Fruit fly (Drosophila melanogaster) whole organism, adult: ENCODE data around the gene Txl.
A peak's percentile ranks its signal among the peaks of the same experiment; 100 is the strongest.

Source experiments
- CG11617 ChIP-seq: fragments of 200-800 bp; sonication (Bioruptor generic); optimal IDR thresholded peaks from 2 replicates; lab custom pipeline; 2017; ENCODE audit warnings: mild to moderate bottlenecking, missing biosample characterization, missing genetic modification reagents, missing genetic modification characterization
- CG12768 ChIP-seq: fragments of 200-800 bp; sonication (Bioruptor generic); optimal IDR thresholded peaks from 2 replicates; lab custom pipeline; 2017; ENCODE audit warnings: missing biosample characterization, missing genetic modification characterization, mild to moderate bottlenecking, moderate library complexity, missing genetic modification reagents
- CG33017 ChIP-seq: fragments of 200-800 bp; sonication (Bioruptor generic); optimal IDR thresholded peaks from 2 replicates; lab custom pipeline; 2018; ENCODE audit warnings: missing biosample characterization, mild to moderate bottlenecking, missing genetic modification characterization, moderate library complexity
- CG7045 ChIP-seq: fragments of 200-800 bp; sonication (Bioruptor generic); optimal IDR thresholded peaks from 2 replicates; lab custom pipeline; 2017; ENCODE audit warnings: missing biosample characterization, mild to moderate bottlenecking, missing genetic modification characterization
- Hr96 ChIP-seq: fragments of 200-800 bp; sonication (Bioruptor generic); optimal IDR thresholded peaks from 2 replicates; lab custom pipeline; 2016; ENCODE audit warnings: missing biosample characterization, missing genetic modification characterization
- cnc ChIP-seq, 2 experiments: fragments of >200 bp; optimal IDR thresholded peaks; 2 replicates each; lab custom pipeline; 2017
- kay ChIP-seq: fragments of 200-800 bp; sonication (Bioruptor generic); peaks from one replicate; lab custom pipeline; 2016; ENCODE audit warnings: missing biosample characterization, missing genetic modification characterization, borderline replicate concordance
- ovo ChIP-seq: fragments of 200-800 bp; sonication (Bioruptor generic); optimal IDR thresholded peaks from 2 replicates; lab custom pipeline; 2016; ENCODE audit warnings: missing biosample characterization, missing genetic modification characterization
- pad ChIP-seq: fragments of 200-800 bp; sonication (Bioruptor generic); optimal IDR thresholded peaks from 3 replicates; lab custom pipeline; 2017; ENCODE audit warnings: missing biosample characterization, missing genetic modification characterization, mild to moderate bottlenecking, moderate library complexity, missing genetic modification reagents
- tj ChIP-seq: fragments of 200-800 bp; sonication (Bioruptor generic); optimal IDR thresholded peaks from 3 replicates; lab custom pipeline; 2017; ENCODE audit warnings: missing biosample characterization, mild to moderate bottlenecking, missing genetic modification characterization, moderate library complexity

DNA sequence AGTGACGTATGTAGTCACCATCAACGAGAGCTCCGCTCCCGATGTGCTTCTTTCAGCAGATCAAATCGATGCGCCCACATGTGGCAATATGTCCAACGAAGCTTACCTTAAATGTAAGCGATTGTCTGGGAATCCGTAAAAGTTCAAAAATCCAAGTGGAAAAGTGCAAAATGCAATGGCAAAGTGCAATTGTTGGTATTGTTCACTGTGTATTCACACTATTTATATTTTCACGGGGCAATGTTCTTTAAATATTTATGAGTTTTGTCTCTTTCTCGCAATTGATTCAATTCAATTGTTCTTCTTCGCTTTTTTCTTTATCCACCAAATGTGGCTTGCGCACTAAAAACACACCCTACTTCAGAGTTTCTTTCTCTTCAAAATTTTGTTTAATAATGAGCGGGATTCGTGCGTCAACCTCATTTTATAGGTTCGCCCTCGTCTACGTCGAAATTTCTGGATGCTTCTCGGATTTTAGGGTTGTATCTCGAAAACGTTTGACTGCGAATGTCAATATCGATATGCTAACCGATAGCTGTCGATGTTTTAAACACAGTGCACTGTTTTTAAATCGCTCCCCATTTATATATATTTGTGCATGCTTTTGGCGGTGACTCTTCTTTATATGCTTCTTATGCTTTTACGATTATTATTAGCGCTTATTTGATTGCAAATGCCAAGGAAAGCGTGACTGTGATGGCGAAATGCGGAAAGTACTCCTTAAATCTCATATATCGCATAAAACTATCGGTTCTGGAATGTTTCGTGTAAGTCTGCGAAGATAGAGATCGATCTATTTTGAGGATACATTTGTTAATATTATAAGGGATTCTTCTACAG, 13.7 kb upstream of the Txl start, which contains the start of gene DnaJ-1:
- TF ChIP-seq CG7045 = peak; percentile 32
- peak; percentile 60 for TF ChIP-seq tj
- TF ChIP-seq ovo (GFP tag; lab: Kevin White, UChicago) = peak; percentile 57
- no peak for TF ChIP-seq pad (GFP tag; lab: Kevin White, UChicago)
- TF ChIP-seq CG33017 (tag; lab: Kevin White, UChicago) = peak; percentile 45
- TF ChIP-seq CG12768 = peak; percentile 65
- TF ChIP-seq cnc (optimal IDR thresholded peaks at IDR 0.05; lab: Kevin White, UChicago) = no peak
- peak; percentile 90 for TF ChIP-seq kay (GFP tag; lab: Kevin White, UChicago)
- peak; percentile 47 for TF ChIP-seq Hr96 (GFP tag; lab: Kevin White, UChicago)
- peak; percentile 68 for TF ChIP-seq CG11617 (GFP tag; lab: Kevin White, UChicago)
